Worm (Caenorhabditis elegans) whole organism, midembryonic: ENCODE measurements around the gene C53B7.6.

Experiments used
- flt-1 ChIP-seq: fragments of 200-800 bp; sonication (Bioruptor generic); IDR thresholded peaks from 2 replicates; pipeline ENCODE4 v1.3.6; 2022; ENCODE audit warnings: missing genetic modification characterization, missing compliant biosample characterization
- med-1 ChIP-seq: sonication (generic microtip); optimal IDR thresholded peaks from 2 replicates; lab custom pipeline; 2017; ENCODE audit warnings: missing genetic modification characterization, mild to moderate bottlenecking, missing compliant biosample characterization, antibody characterized with exemption, missing genetic modification reagents; ENCODE audit not compliant: insufficient read depth
- ztf-29 ChIP-seq: fragments of 200-800 bp; sonication (Bioruptor generic); IDR thresholded peaks from 2 replicates; pipeline ENCODE4 v1.3.6; 2022; ENCODE audit warnings: missing genetic modification reagents, missing genetic modification characterization, missing compliant biosample characterization

DNA sequence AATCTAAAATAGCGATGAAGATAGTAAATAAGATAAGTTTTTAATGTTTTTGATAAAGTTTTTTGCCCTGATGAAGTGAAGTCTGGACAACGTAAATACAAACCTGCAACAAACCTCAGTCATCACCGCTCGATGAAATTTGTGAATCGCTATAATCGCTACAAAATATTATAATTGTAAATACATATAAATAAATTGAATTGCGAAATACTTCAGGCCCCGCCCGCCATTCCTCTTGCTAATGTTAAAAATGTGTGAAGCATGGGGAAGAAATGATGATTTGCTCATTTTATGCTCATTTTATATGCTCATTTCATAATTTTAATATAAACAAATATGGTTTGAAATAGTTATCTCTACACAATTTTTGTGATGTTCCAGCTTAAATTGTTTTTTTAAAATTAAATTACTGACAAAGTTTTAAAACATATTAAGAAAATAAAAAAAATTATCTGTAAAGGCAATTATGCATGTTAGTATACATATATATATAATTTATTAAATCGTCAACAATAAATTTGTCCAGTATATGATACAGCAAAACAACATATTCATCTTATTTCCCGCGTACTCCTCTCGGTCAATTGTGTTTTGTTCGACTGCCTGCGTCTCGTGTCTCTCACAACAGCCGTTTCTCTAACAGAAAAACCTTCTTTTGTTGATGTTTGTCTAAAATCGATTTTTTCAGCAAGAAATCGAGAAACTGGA lies 35.6 kb upstream of the C53B7.6 start, which contains the start of gene sid-5:
- TF ChIP-seq flt-1 (GFP tag; lab: Robert Waterston, UW) (no peak), ztf-29 (no peak), med-1 (GFP tag; lab: Kevin White, UChicago) (no peak)
